Worm (Caenorhabditis elegans) whole organism, L2 larva: Measurements from ENCODE around the gene F58B4.7.

ENCODE experiments used
- mdl-1 ChIP-seq, 2 experiments: fragments of 150-350 bp in 1 of 2; sonication (generic microtip) in 1 of 2; optimal IDR thresholded peaks; 2 replicates each; lab custom pipeline; 2017; ENCODE audit warnings: missing biosample characterization in 2 of 2, missing genetic modification characterization in 2 of 2
- nhr-237 ChIP-seq: fragments of 150-350 bp; optimal IDR thresholded peaks from 2 replicates; lab custom pipeline; 2014; ENCODE audit warnings: missing biosample characterization, missing genetic modification characterization
- nhr-6 ChIP-seq: fragments of 150-350 bp; optimal IDR thresholded peaks from 2 replicates; lab custom pipeline; 2014; ENCODE audit warnings: missing biosample characterization, missing genetic modification characterization
- skn-1 ChIP-seq: sonication (generic microtip); optimal IDR thresholded peaks from 2 replicates; lab custom pipeline; 2017; ENCODE audit warnings: missing biosample characterization, missing genetic modification characterization
- ztf-11 ChIP-seq: sonication (generic microtip); optimal IDR thresholded peaks from 2 replicates; lab custom pipeline; 2017; ENCODE audit warnings: missing biosample characterization, missing genetic modification characterization
- ztf-4 ChIP-seq: fragments of 150-350 bp; optimal IDR thresholded peaks from 2 replicates; lab custom pipeline; 2014; ENCODE audit warnings: missing biosample characterization, missing genetic modification characterization

DNA sequence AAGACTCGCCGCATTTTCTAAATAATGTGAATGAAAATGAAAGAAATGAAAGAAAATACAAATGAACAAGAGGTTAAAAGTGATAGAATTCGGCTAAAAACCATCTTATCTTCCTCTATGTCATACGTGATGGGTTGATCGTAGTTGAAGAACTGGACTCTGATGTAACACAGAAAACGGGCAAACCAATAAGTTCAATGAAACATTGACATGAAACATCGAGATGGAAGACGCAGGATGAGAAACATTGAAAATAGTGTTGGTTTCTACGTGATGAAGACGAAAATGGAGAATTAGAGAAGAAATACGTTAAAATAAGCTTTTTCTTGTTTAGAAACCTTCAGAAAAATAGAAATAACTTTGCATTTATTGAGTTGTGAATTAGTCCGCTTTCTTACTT, 32.1 kb downstream of the F58B4.7 start, which contains the start of gene F32D8.12:
- no peak for TF ChIP-seq ztf-4 (tag; lab: Kevin White, UChicago)
- no peak for TF ChIP-seq nhr-237 (tag; lab: Kevin White, UChicago)
- TF ChIP-seq skn-1 (tag; lab: Kevin White, UChicago), result no peak
- TF ChIP-seq nhr-6 (tag; lab: Kevin White, UChicago), result no peak
- no peak for TF ChIP-seq ztf-11 (tag; lab: Kevin White, UChicago)
- TF ChIP-seq mdl-1 (tag; optimal IDR thresholded peaks at IDR 0.05; lab: Kevin White, UChicago), result no peak
